Worm (Caenorhabditis elegans) whole organism, L1 larva: ENCODE data around the gene R148.3.

Experiments
- blmp-1 ChIP-seq: fragments of 150-350 bp; optimal IDR thresholded peaks from 2 replicates; lab custom pipeline; 2014; ENCODE audit warnings: missing biosample characterization, missing genetic modification characterization
- ceh-82 ChIP-seq, 3 experiments: fragments of 150-350 bp in 1 of 3; sonication (generic microtip) in 2 of 3; optimal IDR thresholded peaks; 2 replicates each; lab custom pipeline; 2014 to 2017; ENCODE audit warnings: missing biosample characterization in 3 of 3, missing genetic modification characterization in 3 of 3
- efl-1 ChIP-seq, 4 experiments: fragments of 150-350 bp; optimal IDR thresholded peaks in 3 of 4; peaks in 1 of 4; 1 replicate in 1 of 4; 2 replicates in 3 of 4; lab custom pipeline; 2014; ENCODE audit warnings: missing biosample characterization in 2 of 4, missing genetic modification characterization in 2 of 4, missing genetic modification reagents in 2 of 4
- efl-3 ChIP-seq: fragments of 200-800 bp; sonication (Bioruptor generic); optimal IDR thresholded peaks from 2 replicates; lab custom pipeline; 2018; ENCODE audit warnings: mild to moderate bottlenecking, missing genetic modification characterization, missing compliant biosample characterization
- egl-13 ChIP-seq: sonication (generic microtip); optimal IDR thresholded peaks from 2 replicates; lab custom pipeline; 2016; ENCODE audit warnings: missing genotype, missing genetic modification reagents, missing genetic modification characterization, missing compliant biosample characterization
- egl-27 ChIP-seq, 2 experiments: fragments of 150-350 bp in 1 of 2; sonication (generic microtip); optimal IDR thresholded peaks; 3 replicates each; lab custom pipeline; 2017 to 2018; ENCODE audit warnings: missing biosample characterization in 2 of 2, missing genetic modification characterization in 2 of 2, missing genetic modification reagents in 2 of 2
- elt-2 ChIP-seq: sonication (generic microtip); optimal IDR thresholded peaks from 2 replicates; lab custom pipeline; 2016; ENCODE audit warnings: missing genetic modification characterization, mild to moderate bottlenecking, inconsistent platforms, missing compliant biosample characterization, missing genetic modification reagents
- elt-3 ChIP-seq, 6 experiments: fragments of 150-350 bp in 1 of 6; sonication (generic microtip); optimal IDR thresholded peaks; 2 replicates each; lab custom pipeline; 2017 to 2018; ENCODE audit warnings: missing biosample characterization in 6 of 6, missing genetic modification characterization in 6 of 6, inconsistent platforms in 1 of 6
- hlh-4 ChIP-seq: sonication (generic microtip); optimal IDR thresholded peaks from 2 replicates; lab custom pipeline; 2016; ENCODE audit warnings: mild to moderate bottlenecking, missing genetic modification characterization, missing compliant biosample characterization
- irx-1 ChIP-seq: sonication (generic microtip); optimal IDR thresholded peaks from 2 replicates; lab custom pipeline; 2016; ENCODE audit warnings: missing genetic modification characterization, missing compliant biosample characterization
- jun-1 ChIP-seq: fragments of 150-350 bp; optimal IDR thresholded peaks from 2 replicates; lab custom pipeline; 2014; ENCODE audit warnings: missing biosample characterization, missing genetic modification reagents, missing genetic modification characterization
- lin-14 ChIP-seq: fragments of 200-800 bp; sonication (Bioruptor generic); optimal IDR thresholded peaks from 2 replicates; lab custom pipeline; 2018; ENCODE audit warnings: mild to moderate bottlenecking, missing genetic modification characterization, moderate library complexity, missing compliant biosample characterization
- lin-35 ChIP-seq, 2 experiments: fragments of 150-350 bp; optimal IDR thresholded peaks; 2 replicates each; lab custom pipeline; 2014; ENCODE audit warnings: missing biosample characterization in 2 of 2, missing genetic modification characterization in 2 of 2, missing genetic modification reagents in 2 of 2
- mab-9 ChIP-seq: fragments of 200-800 bp; sonication (Bioruptor generic); IDR thresholded peaks from 2 replicates; pipeline ENCODE4 v1.3.6; 2022; ENCODE audit warnings: missing genetic modification reagents, missing genetic modification characterization, missing compliant biosample characterization
- mdl-1 ChIP-seq, 2 experiments: fragments of 150-350 bp; optimal IDR thresholded peaks; 2 replicates each; lab custom pipeline; 2014 to 2017; ENCODE audit warnings: missing biosample characterization in 2 of 2, missing genetic modification characterization in 2 of 2, inconsistent platforms in 1 of 2
- mep-1 ChIP-seq: fragments of 150-350 bp; optimal IDR thresholded peaks from 2 replicates; lab custom pipeline; 2014; ENCODE audit warnings: missing biosample characterization, missing genetic modification characterization
- nhr-11 ChIP-seq: fragments of 150-350 bp; optimal IDR thresholded peaks from 2 replicates; lab custom pipeline; 2014; ENCODE audit warnings: missing biosample characterization, missing genetic modification characterization
- nhr-12 ChIP-seq: sonication (generic microtip); optimal IDR thresholded peaks from 2 replicates; lab custom pipeline; 2017; ENCODE audit warnings: missing biosample characterization, missing genetic modification characterization
- nhr-237 ChIP-seq: fragments of 150-350 bp; optimal IDR thresholded peaks from 2 replicates; lab custom pipeline; 2014; ENCODE audit warnings: missing biosample characterization, missing genetic modification characterization
- nhr-28 ChIP-seq: fragments of 150-350 bp; optimal IDR thresholded peaks from 2 replicates; lab custom pipeline; 2014; ENCODE audit warnings: missing biosample characterization, missing genetic modification characterization
- nhr-47 ChIP-seq: sonication (generic microtip); optimal IDR thresholded peaks from 2 replicates; lab custom pipeline; 2016; ENCODE audit warnings: mild to moderate bottlenecking, missing genetic modification characterization, moderate library complexity, missing compliant biosample characterization
- nhr-71 ChIP-seq: sonication (generic microtip); optimal IDR thresholded peaks from 2 replicates; lab custom pipeline; 2016; ENCODE audit warnings: mild to moderate bottlenecking, missing genetic modification characterization, moderate library complexity, missing compliant biosample characterization
- nhr-85 ChIP-seq: sonication (generic microtip); peaks from one replicate; lab custom pipeline; 2016; ENCODE audit warnings: missing genetic modification characterization, inconsistent platforms, missing compliant biosample characterization
- pqm-1 ChIP-seq: sonication (generic microtip); optimal IDR thresholded peaks from 3 replicates; lab custom pipeline; 2017; ENCODE audit warnings: missing biosample characterization, missing genetic modification characterization
- rnt-1 ChIP-seq: sonication (generic microtip); optimal IDR thresholded peaks from 2 replicates; lab custom pipeline; 2016; ENCODE audit warnings: mild to moderate bottlenecking, missing genetic modification characterization, moderate library complexity, missing compliant biosample characterization
- skn-1 ChIP-seq: fragments of 150-350 bp; optimal IDR thresholded peaks from 2 replicates; lab custom pipeline; 2014; ENCODE audit warnings: missing biosample characterization, missing genetic modification characterization
- snpc-4 ChIP-seq: fragments of 150-350 bp; optimal IDR thresholded peaks from 2 replicates; lab custom pipeline; 2014; ENCODE audit warnings: missing biosample characterization, missing genetic modification characterization
- sptf-1 ChIP-seq: fragments of 150-350 bp; optimal IDR thresholded peaks from 2 replicates; lab custom pipeline; 2014; ENCODE audit warnings: missing biosample characterization, missing genetic modification characterization
- swsn-7 ChIP-seq: sonication (generic microtip); optimal IDR thresholded peaks from 2 replicates; lab custom pipeline; 2016; ENCODE audit warnings: missing genetic modification characterization, missing compliant biosample characterization
- tbx-2 ChIP-seq: sonication (generic microtip); optimal IDR thresholded peaks from 2 replicates; lab custom pipeline; 2016; ENCODE audit warnings: missing genetic modification characterization, missing compliant biosample characterization
- unc-130 ChIP-seq: fragments of 150-350 bp; optimal IDR thresholded peaks from 2 replicates; lab custom pipeline; 2017; ENCODE audit warnings: missing biosample characterization, missing genetic modification characterization, inconsistent platforms
- unc-98 ChIP-seq: fragments of 200-800 bp; sonication (Bioruptor generic); IDR thresholded peaks from 2 replicates; pipeline ENCODE4 v1.3.6; 2022; ENCODE audit warnings: missing genetic modification characterization, missing compliant biosample characterization
- xbp-1 ChIP-seq: sonication (generic microtip); optimal IDR thresholded peaks from 2 replicates; lab custom pipeline; 2016; ENCODE audit warnings: missing genetic modification characterization, missing compliant biosample characterization
- zip-4 ChIP-seq: fragments of 200-800 bp; sonication (Bioruptor generic); optimal IDR thresholded peaks from 2 replicates; lab custom pipeline; 2018; ENCODE audit warnings: mild to moderate bottlenecking, missing genetic modification characterization, moderate library complexity, missing compliant biosample characterization
- ztf-11 ChIP-seq, 2 experiments: sonication (generic microtip); optimal IDR thresholded peaks; 2 replicates each; lab custom pipeline; 2016 to 2017; ENCODE audit warnings: missing genetic modification characterization in 2 of 2, missing biosample characterization in 1 of 2, missing compliant biosample characterization in 1 of 2

The R148.3 gene

DNA sequence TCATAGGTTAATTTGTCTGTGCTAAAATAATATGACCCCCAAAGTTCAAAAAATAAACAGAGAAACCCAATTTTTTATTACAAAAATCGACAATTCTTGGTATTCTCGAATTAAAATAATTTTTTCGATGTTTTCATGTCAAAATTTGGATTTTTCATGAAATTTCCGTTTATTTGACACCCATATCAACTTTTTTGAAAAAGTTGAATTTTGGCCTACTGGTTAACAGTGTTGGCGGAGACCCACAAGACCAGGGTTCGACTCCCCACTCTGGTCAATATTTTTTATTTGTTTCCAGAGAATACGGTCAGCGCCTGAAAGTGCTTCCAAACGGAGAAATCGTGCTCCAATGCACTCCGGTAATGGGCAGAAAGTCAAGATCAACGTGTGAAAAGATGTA is 16.6 kb downstream of the R148.3 start:
- no peak for TF ChIP-seq blmp-1
- no peak for TF ChIP-seq nhr-11
- no peak for TF ChIP-seq zip-4 (GFP tag; lab: Kevin White, UChicago)
- TF ChIP-seq nhr-237 (tag; lab: Kevin White, UChicago) = no peak
- no peak for TF ChIP-seq nhr-71
- no peak for TF ChIP-seq ztf-11 (tag; optimal IDR thresholded peaks at IDR 0.05; lab: Kevin White, UChicago)
- no peak for TF ChIP-seq pqm-1 (tag; lab: Kevin White, UChicago)
- no peak for TF ChIP-seq tbx-2
- no peak for TF ChIP-seq ceh-82 (tag; optimal IDR thresholded peaks at IDR 0.05; lab: Kevin White, UChicago)
- no peak for TF ChIP-seq egl-27 (tag; optimal IDR thresholded peaks at IDR 0.05; lab: Kevin White, UChicago)
- no peak for TF ChIP-seq lin-35 (GFP tag; optimal IDR thresholded peaks at IDR 0.05; lab: Kevin White, UChicago)
- no peak for TF ChIP-seq xbp-1 (tag; lab: Kevin White, UChicago)
- no peak for TF ChIP-seq lin-14 (GFP tag; lab: Kevin White, UChicago)
- TF ChIP-seq unc-130 = no peak
- TF ChIP-seq elt-3 (tag; optimal IDR thresholded peaks at IDR 0.05; lab: Kevin White, UChicago) = no peak
- TF ChIP-seq jun-1 (tag; lab: Kevin White, UChicago) = no peak
- TF ChIP-seq hlh-4 = no peak
- TF ChIP-seq mab-9 (GFP tag; lab: Robert Waterston, UW) = no peak
- no peak for TF ChIP-seq mdl-1 (tag; optimal IDR thresholded peaks at IDR 0.05; lab: Kevin White, UChicago)
- TF ChIP-seq nhr-28 (tag; lab: Kevin White, UChicago) = no peak

DNA sequence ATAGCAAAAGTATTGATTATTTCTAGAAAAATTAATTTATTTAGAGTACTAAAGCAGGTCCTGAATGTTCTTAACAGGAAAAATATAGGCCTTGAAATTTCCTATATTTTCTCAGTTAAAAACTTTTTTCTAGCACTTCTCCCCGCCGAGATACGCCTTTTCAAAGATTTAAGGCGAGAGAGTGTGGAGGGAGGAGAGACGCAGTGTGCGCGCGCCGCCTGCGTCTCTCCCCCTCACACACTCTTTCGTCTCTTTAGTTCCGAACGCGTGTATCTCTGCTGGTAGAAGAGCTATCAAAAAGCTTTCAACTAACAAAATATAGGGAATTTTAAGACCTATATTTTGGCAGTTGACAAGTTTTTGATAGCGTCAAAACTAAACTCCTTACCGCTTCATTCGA is 22.8 kb downstream of the R148.3 start:
- TF ChIP-seq jun-1 (tag; lab: Kevin White, UChicago) = no peak
- TF ChIP-seq nhr-85 (tag; lab: Kevin White, UChicago) = no peak
- no peak for TF ChIP-seq unc-98 (GFP tag; lab: Robert Waterston, UW)
- no peak for TF ChIP-seq egl-13 (tag; lab: Kevin White, UChicago)
- TF ChIP-seq swsn-7 (tag; lab: Kevin White, UChicago) = no peak
- TF ChIP-seq rnt-1 (tag; lab: Kevin White, UChicago) = no peak
- TF ChIP-seq skn-1 (tag; lab: Kevin White, UChicago) = no peak
- TF ChIP-seq mep-1 (tag; lab: Kevin White, UChicago) = no peak
- TF ChIP-seq elt-2 = no peak
- TF ChIP-seq nhr-237 (tag; lab: Kevin White, UChicago) = no peak

DNA sequence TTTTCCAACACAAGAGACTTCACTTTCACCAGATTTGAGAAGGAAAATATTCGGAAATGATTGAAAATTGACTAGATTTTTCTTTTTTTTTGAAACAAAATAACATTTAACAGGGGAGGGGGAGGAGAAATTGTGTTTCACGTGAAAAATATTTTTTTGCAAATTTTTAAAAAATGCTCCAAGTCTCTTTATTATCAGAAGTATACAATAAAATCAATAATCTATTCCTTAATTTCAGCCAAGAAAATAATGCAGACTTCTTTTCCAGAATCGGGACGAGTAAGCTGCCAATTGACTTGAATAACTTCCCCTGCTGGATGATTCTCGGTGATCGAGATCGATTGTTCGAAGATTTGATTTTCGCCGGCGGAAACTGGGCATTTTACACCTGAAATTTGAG is 23.2 kb downstream of the R148.3 start, which contains the start of gene R148.7:
Gene R148.7, minus strand, starts transcription at position 101 of the 400 bp plus-strand sequence.
- TF ChIP-seq efl-1 (optimal IDR thresholded peaks at IDR 0.05; lab: Kevin White, UChicago) (no peak), efl-1 (GFP tag; optimal IDR thresholded peaks at IDR 0.05 in 1 of 2; lab: Kevin White, UChicago) (peak in 1 of 2 experiments; percentile 43), nhr-47 (tag; lab: Kevin White, UChicago) (no peak), snpc-4 (tag; lab: Kevin White, UChicago) (no peak), nhr-71 (no peak), skn-1 (tag; lab: Kevin White, UChicago) (no peak)

DNA sequence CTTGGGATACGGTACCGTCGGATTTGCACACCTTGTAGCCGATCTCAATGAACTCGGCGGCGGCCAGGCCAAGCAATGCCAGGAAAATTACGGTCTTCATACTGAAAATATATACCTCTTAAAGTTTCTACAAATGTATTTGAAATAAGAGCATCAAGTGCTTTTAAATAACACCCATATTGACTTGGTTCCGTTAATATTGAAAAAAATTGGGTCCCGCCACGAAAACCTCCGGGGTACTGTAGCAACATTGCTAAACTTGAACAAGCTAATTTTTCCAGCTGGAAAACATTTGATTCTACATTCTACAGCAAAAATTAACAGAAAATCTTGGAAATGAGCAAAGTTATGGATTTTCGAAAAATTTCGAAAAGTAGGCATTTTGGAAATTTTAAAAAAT is 24.3 kb downstream of the R148.3 start, which contains the start of gene heh-1:
Gene heh-1, minus strand, starts transcription at position 101 of the 400 bp plus-strand sequence.
- TF ChIP-seq sptf-1 (tag; lab: Kevin White, UChicago) = no peak
- no peak for TF ChIP-seq swsn-7 (tag; lab: Kevin White, UChicago)
- no peak for TF ChIP-seq tbx-2
- no peak for TF ChIP-seq skn-1 (tag; lab: Kevin White, UChicago)
- TF ChIP-seq irx-1 (tag; lab: Kevin White, UChicago) = no peak
- TF ChIP-seq nhr-12 = no peak
- TF ChIP-seq egl-27 (tag; optimal IDR thresholded peaks at IDR 0.05; lab: Kevin White, UChicago) = no peak
- TF ChIP-seq nhr-237 (tag; lab: Kevin White, UChicago) = no peak
- TF ChIP-seq xbp-1 (tag; lab: Kevin White, UChicago) = no peak
- TF ChIP-seq efl-3 (GFP tag; lab: Kevin White, UChicago) = no peak
